Worm (Caenorhabditis elegans) whole organism, mixed stage, embryonic: ENCODE data around the gene W01B6.6.

Experiments
- M03D4.4 ChIP-seq: sonication (generic microtip); optimal IDR thresholded peaks from 2 replicates; lab custom pipeline; 2017; ENCODE audit warnings: mild to moderate bottlenecking, missing genetic modification characterization, missing compliant biosample characterization
- blmp-1 ChIP-seq: fragments of 150-350 bp; optimal IDR thresholded peaks from 2 replicates; lab custom pipeline; 2014; ENCODE audit warnings: missing biosample characterization, missing genetic modification characterization
- ceh-39 ChIP-seq: fragments of 150-350 bp; optimal IDR thresholded peaks from 2 replicates; lab custom pipeline; 2014; ENCODE audit warnings: missing biosample characterization, missing genetic modification characterization
- ceh-43 ChIP-seq: fragments of 200-800 bp; sonication (Bioruptor generic); optimal IDR thresholded peaks from 2 replicates; lab custom pipeline; 2018; ENCODE audit warnings: mild to moderate bottlenecking, missing genetic modification characterization, moderate library complexity, missing compliant biosample characterization
- ceh-83 ChIP-seq: fragments of 200-800 bp; sonication (Bioruptor generic); optimal IDR thresholded peaks from 2 replicates; lab custom pipeline; 2018; ENCODE audit warnings: mild to moderate bottlenecking, missing genetic modification characterization, missing compliant biosample characterization
- ces-1 ChIP-seq: fragments of 150-350 bp; optimal IDR thresholded peaks from 2 replicates; lab custom pipeline; 2014; ENCODE audit warnings: missing biosample characterization, missing genetic modification reagents, missing genetic modification characterization
- cnd-1 ChIP-seq: fragments of 200-800 bp; sonication (Bioruptor generic); optimal IDR thresholded peaks from 2 replicates; lab custom pipeline; 2018; ENCODE audit warnings: mild to moderate bottlenecking, missing genetic modification characterization, missing compliant biosample characterization
- drap-1 ChIP-seq: fragments of 200-800 bp; sonication (Bioruptor generic); optimal IDR thresholded peaks from 3 replicates; lab custom pipeline; 2018; ENCODE audit warnings: mild to moderate bottlenecking, missing genetic modification characterization, missing compliant biosample characterization
- elt-1 ChIP-seq: sonication (generic microtip); optimal IDR thresholded peaks from 2 replicates; lab custom pipeline; 2017; ENCODE audit warnings: missing genetic modification characterization, mild to moderate bottlenecking, missing compliant biosample characterization, antibody characterized with exemption, moderate library complexity, borderline replicate concordance; ENCODE audit not compliant: insufficient read depth
- elt-3 ChIP-seq: fragments of 150-350 bp; optimal IDR thresholded peaks from 2 replicates; lab custom pipeline; 2014; ENCODE audit warnings: missing biosample characterization, missing genetic modification characterization
- ham-2 ChIP-seq: fragments of 200-800 bp; sonication (Bioruptor generic); optimal IDR thresholded peaks from 2 replicates; lab custom pipeline; 2018; ENCODE audit warnings: mild to moderate bottlenecking, missing genetic modification characterization, missing compliant biosample characterization
- hlh-1 ChIP-seq: fragments of 150-350 bp; optimal IDR thresholded peaks from 2 replicates; lab custom pipeline; 2014; ENCODE audit warnings: missing biosample characterization, missing genetic modification reagents, missing genetic modification characterization
- lin-13 ChIP-seq: fragments of 150-350 bp; optimal IDR thresholded peaks from 2 replicates; lab custom pipeline; 2014; ENCODE audit warnings: missing biosample characterization, missing genetic modification characterization
- lin-32 ChIP-seq: fragments of 200-800 bp; sonication (Bioruptor generic); optimal IDR thresholded peaks from 2 replicates; lab custom pipeline; 2018; ENCODE audit warnings: mild to moderate bottlenecking, missing genetic modification characterization, missing compliant biosample characterization
- lsy-2 ChIP-seq: fragments of 150-350 bp; optimal IDR thresholded peaks from 2 replicates; lab custom pipeline; 2014; ENCODE audit warnings: missing biosample characterization, missing genetic modification characterization
- mab-5 ChIP-seq: fragments of 150-350 bp; optimal IDR thresholded peaks from 2 replicates; lab custom pipeline; 2014; ENCODE audit warnings: missing biosample characterization, missing genetic modification characterization
- mep-1 ChIP-seq: fragments of 150-350 bp; optimal IDR thresholded peaks from 2 replicates; lab custom pipeline; 2017; ENCODE audit warnings: missing biosample characterization, missing genetic modification reagents, missing genetic modification characterization, inconsistent platforms
- mls-2 ChIP-seq: sonication (generic microtip); optimal IDR thresholded peaks from 2 replicates; lab custom pipeline; 2016; ENCODE audit warnings: mild to moderate bottlenecking, missing genetic modification characterization, moderate library complexity, missing compliant biosample characterization
- nhr-12 ChIP-seq: fragments of 150-350 bp; optimal IDR thresholded peaks from 2 replicates; lab custom pipeline; 2014; ENCODE audit warnings: missing biosample characterization, missing genetic modification characterization
- nhr-237 ChIP-seq: fragments of 150-350 bp; optimal IDR thresholded peaks from 2 replicates; lab custom pipeline; 2014; ENCODE audit warnings: missing biosample characterization, missing genetic modification characterization
- nhr-28 ChIP-seq: fragments of 150-350 bp; optimal IDR thresholded peaks from 2 replicates; lab custom pipeline; 2014; ENCODE audit warnings: missing biosample characterization, missing genetic modification characterization
- nhr-76 ChIP-seq: sonication (generic microtip); optimal IDR thresholded peaks from 2 replicates; lab custom pipeline; 2017; ENCODE audit warnings: missing biosample characterization, missing genetic modification characterization
- pha-4 ChIP-seq: fragments of 150-350 bp; optimal IDR thresholded peaks from 2 replicates; lab custom pipeline; 2018; ENCODE audit warnings: missing biosample characterization, missing genetic modification reagents, missing genetic modification characterization
- sem-2 ChIP-seq: fragments of 200-800 bp; sonication (Bioruptor generic); optimal IDR thresholded peaks from 2 replicates; lab custom pipeline; 2018; ENCODE audit warnings: mild to moderate bottlenecking, missing genetic modification characterization, missing compliant biosample characterization
- sptf-1 ChIP-seq: sonication (generic microtip); optimal IDR thresholded peaks from 2 replicates; lab custom pipeline; 2017; ENCODE audit warnings: mild to moderate bottlenecking, missing genetic modification characterization, moderate library complexity, missing compliant biosample characterization
- tbx-8 ChIP-seq: fragments of 200-800 bp; sonication (Bioruptor generic); optimal IDR thresholded peaks from 2 replicates; lab custom pipeline; 2018; ENCODE audit warnings: mild to moderate bottlenecking, missing genetic modification characterization, moderate library complexity, missing compliant biosample characterization
- unc-120 ChIP-seq: sonication (generic microtip); optimal IDR thresholded peaks from 2 replicates; lab custom pipeline; 2017; ENCODE audit warnings: missing genetic modification characterization, missing compliant biosample characterization; ENCODE audit not compliant: poor library complexity, severe bottlenecking
- unc-39 ChIP-seq: fragments of 150-350 bp; optimal IDR thresholded peaks from 2 replicates; lab custom pipeline; 2014; ENCODE audit warnings: missing biosample characterization, missing genetic modification characterization
- unc-62 ChIP-seq: fragments of 150-350 bp; optimal IDR thresholded peaks from 2 replicates; lab custom pipeline; 2014; ENCODE audit warnings: missing biosample characterization, missing genetic modification reagents, missing genetic modification characterization
- zip-8 ChIP-seq: fragments of 150-350 bp; optimal IDR thresholded peaks from 2 replicates; lab custom pipeline; 2014; ENCODE audit warnings: missing biosample characterization, missing genetic modification characterization
- ztf-11 ChIP-seq: fragments of 150-350 bp; optimal IDR thresholded peaks from 2 replicates; lab custom pipeline; 2014; ENCODE audit warnings: missing biosample characterization, missing genetic modification characterization

W01B6.6 gene

DNA sequence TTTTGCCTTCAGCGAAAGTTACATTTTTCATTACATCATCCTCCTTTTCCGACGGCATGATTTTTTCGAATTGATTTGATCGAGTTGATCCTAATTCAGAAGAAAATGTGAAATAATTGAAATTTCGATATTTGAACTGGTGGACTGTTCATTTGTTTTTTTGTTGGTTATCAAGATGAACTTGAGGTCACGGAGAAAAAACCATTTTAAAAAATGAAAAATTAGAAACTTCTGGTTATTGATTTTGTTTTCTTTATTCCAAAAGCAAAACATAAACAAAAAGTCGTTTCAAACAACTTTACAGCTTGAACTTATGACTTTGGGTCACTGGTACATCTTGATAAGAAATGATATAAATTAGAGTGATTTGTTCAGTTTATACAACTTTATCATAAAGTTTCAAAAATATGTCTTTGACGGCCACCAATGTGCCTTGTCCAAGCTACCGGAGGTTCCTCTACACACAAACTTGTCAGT lies 5.8 kb upstream of the W01B6.6 start, which contains the start of the genes ttbk-4 and W01B6.4:
Gene ttbk-4, minus strand, starts transcription at position 101 of the 477 bp plus-strand sequence.
Gene W01B6.4, plus strand, starts transcription at position 427 of the 477 bp plus-strand sequence.
- TF ChIP-seq elt-3 (tag; lab: Kevin White, UChicago) (no peak), mab-5 (no peak), M03D4.4 (tag; lab: Kevin White, UChicago) (no peak), nhr-76 (no peak), ceh-83 (GFP tag; lab: Kevin White, UChicago) (no peak)

DNA sequence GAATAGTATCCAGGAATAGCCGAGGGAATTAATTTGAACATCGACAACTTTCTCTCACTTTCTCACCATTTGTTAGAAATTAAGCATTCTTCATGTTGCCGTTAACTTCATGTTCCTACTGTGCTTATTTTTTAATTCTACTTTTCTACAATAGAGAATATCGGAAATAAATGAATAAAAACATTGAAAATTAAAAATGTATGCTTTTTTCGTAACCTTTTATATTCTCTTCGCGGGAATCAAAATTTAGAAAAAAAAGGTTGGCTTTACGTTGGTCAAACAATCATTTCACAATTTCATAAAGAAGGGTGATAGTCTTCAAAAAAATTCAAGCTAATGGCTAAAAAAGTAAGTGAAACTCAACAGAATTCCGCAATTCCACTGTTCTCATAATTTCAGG lies 5.0 kb upstream of the W01B6.6 start, which contains the start of gene W01B6.5:
Gene W01B6.5, plus strand, starts transcription at position 301 of the 400 bp plus-strand sequence.
- TF ChIP-seq ztf-11 (no peak), tbx-8 (GFP tag; lab: Kevin White, UChicago) (no peak), sem-2 (GFP tag; lab: Kevin White, UChicago) (no peak), nhr-76 (no peak), mep-1 (tag; lab: Kevin White, UChicago) (no peak), unc-62 (GFP tag; lab: Kevin White, UChicago) (no peak), nhr-28 (tag; lab: Kevin White, UChicago) (no peak), zip-8 (no peak), ceh-39 (tag; lab: Kevin White, UChicago) (no peak)

DNA sequence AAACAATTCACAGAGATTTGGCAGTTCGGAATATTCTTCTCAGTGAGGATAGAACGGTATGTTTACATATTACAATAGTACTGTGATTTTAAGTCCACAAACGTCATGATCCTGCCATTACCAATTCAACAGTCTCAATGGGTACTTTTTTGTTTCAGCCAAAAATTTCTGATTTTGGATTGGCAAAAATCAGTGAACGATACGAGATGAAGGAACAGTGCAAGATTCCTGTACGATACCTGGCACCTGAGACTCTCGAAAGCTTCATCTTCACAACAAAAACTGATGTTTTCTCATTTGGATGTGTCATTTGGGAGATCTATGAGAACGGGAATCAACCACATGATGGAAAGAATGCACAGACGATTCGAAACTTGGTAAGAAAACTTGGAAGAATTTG lies 2.9 kb upstream of the W01B6.6 start:
- TF ChIP-seq mep-1 (tag; lab: Kevin White, UChicago): no peak
- TF ChIP-seq hlh-1 (tag; lab: Kevin White, UChicago): no peak
- TF ChIP-seq mls-2: no peak
- TF ChIP-seq ceh-83 (GFP tag; lab: Kevin White, UChicago): no peak
- no peak for TF ChIP-seq tbx-8 (GFP tag; lab: Kevin White, UChicago)
- no peak for TF ChIP-seq ham-2 (GFP tag; lab: Kevin White, UChicago)
- no peak for TF ChIP-seq ceh-39 (tag; lab: Kevin White, UChicago)
- no peak for TF ChIP-seq sptf-1 (tag; lab: Kevin White, UChicago)
- TF ChIP-seq nhr-12 (tag; lab: Kevin White, UChicago): no peak
- TF ChIP-seq unc-62 (GFP tag; lab: Kevin White, UChicago): no peak
- TF ChIP-seq lin-13 (tag; lab: Kevin White, UChicago): no peak
- no peak for TF ChIP-seq nhr-28 (tag; lab: Kevin White, UChicago)
- TF ChIP-seq elt-1: no peak
- TF ChIP-seq nhr-76: no peak
- TF ChIP-seq ceh-43: no peak
- TF ChIP-seq cnd-1 (tag; lab: Kevin White, UChicago): no peak
- TF ChIP-seq lin-32: no peak
- no peak for TF ChIP-seq elt-3 (tag; lab: Kevin White, UChicago)
- no peak for TF ChIP-seq drap-1
- TF ChIP-seq unc-39 (tag; lab: Kevin White, UChicago): no peak

DNA sequence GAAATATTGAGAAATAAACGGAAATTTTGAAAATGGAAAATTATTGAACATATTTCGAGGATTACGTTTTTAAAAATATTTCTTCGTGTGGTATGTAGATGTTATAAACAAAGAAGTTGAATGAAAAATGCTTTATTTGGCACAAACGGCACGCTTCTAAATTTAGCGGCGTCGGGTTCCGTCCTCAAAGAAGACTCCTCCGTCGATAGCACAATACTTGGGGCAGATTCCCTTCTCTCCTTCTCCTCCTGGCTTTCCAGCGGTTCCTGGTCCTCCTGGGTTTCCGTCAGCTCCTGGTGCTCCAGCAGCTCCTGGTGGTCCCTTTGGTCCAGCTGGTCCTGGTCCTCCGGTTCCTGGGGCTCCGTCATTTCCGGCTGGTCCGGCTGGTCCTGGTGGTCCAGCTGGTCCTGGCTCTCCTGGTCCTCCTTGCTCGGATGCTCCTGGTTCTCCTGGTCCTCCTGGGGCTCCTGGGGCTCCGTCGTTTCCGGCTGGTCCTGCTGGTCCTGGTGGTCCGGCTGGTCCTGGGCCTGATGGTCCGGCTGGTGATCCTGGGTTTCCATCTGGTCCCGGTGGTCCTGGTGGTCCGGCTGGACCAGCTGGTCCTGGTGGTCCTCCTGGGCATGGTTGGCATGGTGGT lies 3.5 kb downstream of the W01B6.6 start, which contains the start of gene W01B6.8:
Gene W01B6.8, minus strand, starts transcription at position 51 of the 637 bp plus-strand sequence.
- no peak for TF ChIP-seq ztf-11
- TF ChIP-seq blmp-1 (tag; lab: Kevin White, UChicago): no peak
- TF ChIP-seq pha-4 (tag; lab: Kevin White, UChicago): no peak
- TF ChIP-seq lin-13 (tag; lab: Kevin White, UChicago): no peak
- no peak for TF ChIP-seq mep-1 (tag; lab: Kevin White, UChicago)
- no peak for TF ChIP-seq lin-32
- no peak for TF ChIP-seq unc-39 (tag; lab: Kevin White, UChicago)
- TF ChIP-seq, all 35 proteins: peak for 0

DNA sequence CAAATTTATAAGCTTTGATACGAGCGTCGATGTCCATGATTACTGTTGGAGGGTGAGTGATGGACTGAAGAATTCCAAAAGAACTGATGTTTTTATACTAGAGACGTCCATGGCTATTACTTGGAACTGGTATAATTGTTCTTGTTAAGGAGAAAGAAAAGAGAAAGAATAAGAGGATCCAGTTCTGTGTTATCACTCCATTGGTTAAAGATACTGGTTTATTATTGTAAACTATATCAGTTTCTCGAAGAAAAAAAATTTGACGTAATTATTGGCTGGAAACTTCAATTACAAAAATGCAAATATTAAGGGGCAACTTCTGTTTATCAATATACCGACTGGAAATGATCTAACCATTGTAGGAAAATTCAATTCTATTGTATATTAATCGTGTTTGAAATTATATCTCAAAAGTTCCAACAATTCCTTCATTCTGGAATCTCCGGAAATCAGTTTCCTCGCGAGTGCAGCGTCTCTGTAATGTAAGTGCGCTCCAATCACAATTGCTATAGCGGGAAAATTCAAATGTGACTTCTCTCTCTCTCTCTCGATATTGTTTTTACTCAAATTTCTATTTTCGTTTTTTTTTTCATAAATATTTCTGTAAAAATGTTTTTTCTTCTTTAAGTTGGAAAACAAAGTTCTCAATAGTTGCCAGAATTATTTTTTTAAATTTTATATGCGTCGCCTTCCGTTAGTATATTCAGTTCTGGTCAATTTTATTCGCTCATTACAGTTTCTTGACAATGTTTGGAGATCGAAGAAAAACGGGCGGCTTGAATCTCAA lies 4.7 kb downstream of the W01B6.6 start, which contains the start of the genes col-2 and ndc-80:
Gene col-2, minus strand, starts transcription at position 51 of the 787 bp plus-strand sequence.
Gene ndc-80, plus strand, starts transcription at position 737 of the 787 bp plus-strand sequence.
- TF ChIP-seq unc-62 (GFP tag; lab: Kevin White, UChicago): peak; percentile 20
- TF ChIP-seq ham-2 (GFP tag; lab: Kevin White, UChicago): no peak
- TF ChIP-seq ceh-39 (tag; lab: Kevin White, UChicago): peak; percentile 88
- peak; percentile 60 for TF ChIP-seq ces-1
- TF ChIP-seq unc-120 (tag; lab: Kevin White, UChicago): peak; percentile 78
- no peak for TF ChIP-seq nhr-76
- TF ChIP-seq lsy-2: peak; percentile 75
- peak; percentile 65 for TF ChIP-seq nhr-237
- TF ChIP-seq pha-4 (tag; lab: Kevin White, UChicago): peak; percentile 44
